Worm (Caenorhabditis elegans): ENCODE results near the gene Y54G2A.44.
"Not testable (repeated sequence)": the region's sequence is repeated elsewhere in the genome, so short reads cannot be mapped to it uniquely, and the experiment has no call there.

The Y54G2A.44 gene

DNA sequence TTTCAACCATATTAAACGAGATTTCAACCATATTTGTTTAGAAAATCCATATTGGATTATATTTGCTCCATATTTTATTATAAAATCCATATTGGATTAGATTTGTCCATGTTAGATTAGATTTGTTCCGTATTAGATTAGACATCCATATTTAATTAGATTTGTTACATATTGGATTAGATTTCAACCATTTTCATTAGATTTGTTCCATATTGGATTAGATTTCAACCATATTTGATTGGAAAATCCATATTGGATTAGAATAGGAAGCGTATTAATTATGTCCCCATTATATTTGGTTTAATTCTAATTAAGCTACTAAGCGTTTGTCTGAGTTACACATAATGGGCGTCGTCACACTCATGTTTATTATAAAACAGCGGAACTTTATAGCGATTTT lies at the start of gene Y54G2A.44:
TSS of gene Y54G2A.44 (plus strand) at position 301 of the 400 bp plus-strand sequence.
- not testable (repeated sequence) for TF ChIP-seq F16B12.6, elt-2, zag-1 (tag; optimal IDR thresholded peaks at IDR 0.05)

- no peak for TF ChIP-seq efl-1 (optimal IDR thresholded peaks at IDR 0.05)
- TF ChIP-seq efl-1 (GFP tag; optimal IDR thresholded peaks at IDR 0.05 in 1 of 2), result peak in 1 of 2 experiments; percentile 91
- no peak for TF ChIP-seq ceh-63 (GFP tag; optimal IDR thresholded peaks at IDR 0.05)
Observed at ce11 chrIV:2753541-2753940, 48.1 kb upstream of the Y54G2A.44 start.

DNA sequence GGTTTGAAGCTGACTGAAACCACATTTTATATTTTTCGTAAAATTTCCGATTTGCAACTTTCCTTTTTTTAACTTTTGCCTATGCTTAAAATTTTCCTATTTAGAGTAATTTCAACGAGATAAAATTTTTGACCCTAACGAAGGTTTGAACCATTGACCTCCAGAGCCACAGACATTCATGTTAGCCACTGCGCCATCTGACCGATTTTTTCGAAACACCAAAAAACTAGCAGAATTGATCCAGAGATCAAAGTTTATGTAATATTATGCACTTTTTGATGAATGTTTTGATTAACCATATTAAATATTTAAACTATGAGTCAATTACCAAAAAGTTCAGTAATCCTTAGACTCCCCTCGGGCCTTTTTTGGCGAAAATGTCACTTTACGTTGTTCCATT lies 43.6 kb upstream of the Y54G2A.44 start:
- TF ChIP-seq nhr-11 (tag; optimal IDR thresholded peaks at IDR 0.05), result no peak
- no peak for TF ChIP-seq egl-13 (tag; optimal IDR thresholded peaks at IDR 0.05)
- TF ChIP-seq nhr-76 (tag; optimal IDR thresholded peaks at IDR 0.05), result no peak
- TF ChIP-seq alr-1 (tag; optimal IDR thresholded peaks at IDR 0.05; ENCODE audit: borderline replicate concordance), result no peak
- TF ChIP-seq lsy-2 (tag; optimal IDR thresholded peaks at IDR 0.05), result no peak
- no peak for TF ChIP-seq snpc-4 (tag; optimal IDR thresholded peaks at IDR 0.05)
- TF ChIP-seq ztf-11 (tag; optimal IDR thresholded peaks at IDR 0.05), result no peak
- TF ChIP-seq elt-3 (tag; optimal IDR thresholded peaks at IDR 0.05), result no peak
- no peak for TF ChIP-seq ceh-8 (GFP tag; optimal IDR thresholded peaks at IDR 0.05)
- no peak for TF ChIP-seq pqm-1 (tag; optimal IDR thresholded peaks at IDR 0.05)
- no peak for TF ChIP-seq blmp-1 (tag; optimal IDR thresholded peaks at IDR 0.05)
- TF ChIP-seq mdl-1 (tag; optimal IDR thresholded peaks at IDR 0.05), result no peak
- no peak for TF ChIP-seq mab-9 (GFP tag; IDR thresholded peaks at IDR 0.05)
- TF ChIP-seq isw-1 (GFP tag; IDR thresholded peaks at IDR 0.05), result no peak
- TF ChIP-seq C04F5.9 (tag; optimal IDR thresholded peaks at IDR 0.05), result no peak
- TF ChIP-seq ceh-88 (GFP tag; IDR thresholded peaks at IDR 0.05), result no peak
- TF ChIP-seq elt-2 (tag; optimal IDR thresholded peaks at IDR 0.05), result no peak
- TF ChIP-seq nhr-12 (tag; optimal IDR thresholded peaks at IDR 0.05), result no peak
- no peak for TF ChIP-seq ceh-63 (GFP tag; optimal IDR thresholded peaks at IDR 0.05)
- no peak for TF ChIP-seq tlp-1 (tag; optimal IDR thresholded peaks at IDR 0.05)

DNA sequence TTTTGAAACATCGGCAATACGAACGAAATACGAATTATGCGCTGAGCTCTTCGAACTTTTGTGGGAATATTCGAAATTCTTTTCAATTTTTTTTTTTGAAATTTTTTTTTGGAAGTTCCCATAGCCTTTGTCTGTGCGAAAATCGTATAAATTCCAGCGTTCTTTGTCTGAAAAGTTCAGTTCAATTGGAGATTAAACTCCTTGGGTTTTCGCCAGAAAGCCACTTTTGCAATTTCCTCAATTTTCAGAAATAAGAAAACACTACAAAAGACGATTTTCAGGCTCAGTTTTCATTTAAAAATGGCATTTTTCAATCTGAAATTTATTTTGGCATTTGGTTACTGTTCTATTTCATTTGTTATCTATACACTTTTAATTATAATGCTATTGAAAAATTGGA lies 42.5 kb upstream of the Y54G2A.44 start, which contains the start of gene Y54G2A.38:
TSS of gene Y54G2A.38 (plus strand) at position 301 of the 400 bp plus-strand sequence.
- TF ChIP-seq Y116A8C.19 (tag; optimal IDR thresholded peaks at IDR 0.05; ENCODE audit: borderline replicate concordance) (no peak), unc-86 (tag; optimal IDR thresholded peaks at IDR 0.05) (no peak), unc-30 (tag; optimal IDR thresholded peaks at IDR 0.05) (no peak), fkh-8 (tag; optimal IDR thresholded peaks at IDR 0.05) (no peak), tbx-2 (tag; optimal IDR thresholded peaks at IDR 0.05) (no peak), ama-1 (optimal IDR thresholded peaks at IDR 0.05) (no peak), ces-1 (GFP tag; optimal IDR thresholded peaks at IDR 0.05) (no peak), snpc-4 (tag; optimal IDR thresholded peaks at IDR 0.05) (no peak), rnt-1 (tag; optimal IDR thresholded peaks at IDR 0.05) (no peak), mef-2 (tag; optimal IDR thresholded peaks at IDR 0.05) (no peak), mab-9 (GFP tag; IDR thresholded peaks at IDR 0.05) (no peak), snu-23 (GFP tag; optimal IDR thresholded peaks at IDR 0.05) (no peak), hpl-2 (GFP tag; optimal IDR thresholded peaks at IDR 0.05) (no peak)

DNA sequence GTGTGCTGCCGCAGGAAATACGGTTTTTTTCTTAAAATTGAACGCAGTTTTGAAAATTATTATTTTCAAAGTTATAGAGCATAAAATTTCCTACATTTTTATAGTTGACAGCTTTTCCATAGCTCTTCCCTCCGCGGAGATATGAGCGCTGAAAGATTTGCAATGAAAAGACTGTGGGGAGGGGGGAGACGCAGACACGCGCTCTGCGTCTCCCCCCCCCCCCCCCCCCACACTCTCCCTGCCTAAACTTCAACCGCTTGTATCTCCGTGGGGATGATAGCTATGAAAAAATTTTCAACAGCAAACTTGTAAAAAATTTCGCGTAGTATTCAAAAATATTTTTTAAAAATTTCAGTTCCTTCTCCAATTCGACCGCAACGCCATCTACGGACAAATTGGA lies 40.2 kb upstream of the Y54G2A.44 start:
- TF ChIP-seq lin-13 (GFP tag; optimal IDR thresholded peaks at IDR 0.05) (no peak), ceh-82 (tag; optimal IDR thresholded peaks at IDR 0.05) (no peak), nhr-77 (tag; optimal IDR thresholded peaks at IDR 0.05) (no peak), nhr-90 (tag; optimal IDR thresholded peaks at IDR 0.05; ENCODE audit: poor library complexity) (no peak), nhr-84 (tag; optimal IDR thresholded peaks at IDR 0.05) (no peak), fkh-4 (tag; optimal IDR thresholded peaks at IDR 0.05; ENCODE audit: borderline replicate concordance) (no peak), ztf-4 (tag; optimal IDR thresholded peaks at IDR 0.05) (no peak), hlh-17 (GFP tag; optimal IDR thresholded peaks at IDR 0.05; ENCODE audit: borderline replicate concordance) (no peak), C04F5.9 (tag; optimal IDR thresholded peaks at IDR 0.05) (no peak), fos-1 (tag; optimal IDR thresholded peaks at IDR 0.05) (no peak), zag-1 (tag; optimal IDR thresholded peaks at IDR 0.05) (no peak), alr-1 (tag; optimal IDR thresholded peaks at IDR 0.05; ENCODE audit: borderline replicate concordance) (no peak), nhr-76 (tag; optimal IDR thresholded peaks at IDR 0.05) (no peak)
